Fruit fly (Drosophila melanogaster) whole organism, adult: ENCODE data around the gene ems.

Experiments
- CG12768 ChIP-seq: fragments of 200-800 bp; sonication (Bioruptor generic); optimal IDR thresholded peaks from 2 replicates; lab custom pipeline; 2017; ENCODE audit warnings: missing biosample characterization, missing genetic modification characterization, mild to moderate bottlenecking, moderate library complexity, missing genetic modification reagents
- CG33017 ChIP-seq: fragments of 200-800 bp; sonication (Bioruptor generic); optimal IDR thresholded peaks from 2 replicates; lab custom pipeline; 2018; ENCODE audit warnings: missing biosample characterization, mild to moderate bottlenecking, missing genetic modification characterization, moderate library complexity
- CG5204 ChIP-seq: fragments of 200-800 bp; sonication (Bioruptor generic); optimal IDR thresholded peaks from 2 replicates; lab custom pipeline; 2016; ENCODE audit warnings: missing biosample characterization, missing genetic modification characterization
- CG7045 ChIP-seq: fragments of 200-800 bp; sonication (Bioruptor generic); optimal IDR thresholded peaks from 2 replicates; lab custom pipeline; 2017; ENCODE audit warnings: missing biosample characterization, mild to moderate bottlenecking, missing genetic modification characterization
- Mnt ChIP-seq: fragments of 200-800 bp; sonication (Bioruptor generic); optimal IDR thresholded peaks from 2 replicates; lab custom pipeline; 2016; ENCODE audit warnings: missing biosample characterization, mild to moderate bottlenecking, missing genetic modification characterization
- cic ChIP-seq: fragments of 200-800 bp; sonication (Bioruptor generic); optimal IDR thresholded peaks from 2 replicates; lab custom pipeline; 2017; ENCODE audit warnings: missing biosample characterization, mild to moderate bottlenecking, missing genetic modification characterization, moderate library complexity
- ovo ChIP-seq: fragments of 200-800 bp; sonication (Bioruptor generic); optimal IDR thresholded peaks from 2 replicates; lab custom pipeline; 2016; ENCODE audit warnings: missing biosample characterization, missing genetic modification characterization
- pad ChIP-seq: fragments of 200-800 bp; sonication (Bioruptor generic); optimal IDR thresholded peaks from 3 replicates; lab custom pipeline; 2017; ENCODE audit warnings: missing biosample characterization, missing genetic modification characterization, mild to moderate bottlenecking, moderate library complexity, missing genetic modification reagents

dm6 chr3R:13896854-13897253, 4.8 kb upstream of the ems start:
- no peak for TF ChIP-seq CG12768 (GFP tag; lab: Kevin White, UChicago)
- TF ChIP-seq CG7045 (GFP tag; lab: Kevin White, UChicago): no peak
- no peak for TF ChIP-seq CG5204 (GFP tag; lab: Kevin White, UChicago)
- no peak for TF ChIP-seq Mnt
- TF ChIP-seq cic: no peak
- TF ChIP-seq CG33017: no peak
- no peak for TF ChIP-seq pad (GFP tag; lab: Kevin White, UChicago)
- TF ChIP-seq ovo (GFP tag; lab: Kevin White, UChicago): no peak
